Worm (Caenorhabditis elegans): ENCODE measurements around the gene trpp-5.

trpp-5 gene

ce11 chrII:12202281-12202680, at the start of gene trpp-5:
TSS of gene trpp-5 (minus strand) at chrII:12202381.
- TF ChIP-seq chd-7 (tag; optimal IDR thresholded peaks at IDR 0.05) (no peak), ztf-22 (GFP tag; optimal IDR thresholded peaks at IDR 0.05) (no peak), madf-3 (GFP tag; IDR thresholded peaks at IDR 0.05) (no peak), B0019.2 (GFP tag; conservative IDR thresholded peaks at IDR 0.05) (no peak), mes-4 (tag; optimal IDR thresholded peaks at IDR 0.05) (no peak), nfya-1 (tag; optimal IDR thresholded peaks at IDR 0.05; ENCODE audit: borderline replicate concordance, insufficient read depth) (no peak), ztf-18 (tag; optimal IDR thresholded peaks at IDR 0.05) (no peak)

- TF ChIP-seq ZK185.1 (tag; optimal IDR thresholded peaks at IDR 0.05; ENCODE audit: poor library complexity, severe bottlenecking) (no peak), hmg-1.2 (GFP tag; IDR thresholded peaks at IDR 0.05) (no peak), egl-44 (GFP tag; IDR thresholded peaks at IDR 0.05) (no peak), F49E8.2 (tag; optimal IDR thresholded peaks at IDR 0.05; ENCODE audit: insufficient read depth) (no peak), lir-1 (GFP tag; conservative IDR thresholded peaks at IDR 0.05) (no peak), D2030.7 (GFP tag; IDR thresholded peaks at IDR 0.05) (no peak), F39B2.1 (GFP tag; IDR thresholded peaks at IDR 0.05) (no peak), F52B5.7 (tag; optimal IDR thresholded peaks at IDR 0.05) (no peak), B0019.2 (GFP tag; conservative IDR thresholded peaks at IDR 0.05) (no peak)
Observed at ce11 chrII:12249042-12249441, 46.9 kb upstream of the trpp-5 start, which contains the start of gene tag-276. TSS of gene tag-276 (minus strand) at chrII:12249142.

DNA sequence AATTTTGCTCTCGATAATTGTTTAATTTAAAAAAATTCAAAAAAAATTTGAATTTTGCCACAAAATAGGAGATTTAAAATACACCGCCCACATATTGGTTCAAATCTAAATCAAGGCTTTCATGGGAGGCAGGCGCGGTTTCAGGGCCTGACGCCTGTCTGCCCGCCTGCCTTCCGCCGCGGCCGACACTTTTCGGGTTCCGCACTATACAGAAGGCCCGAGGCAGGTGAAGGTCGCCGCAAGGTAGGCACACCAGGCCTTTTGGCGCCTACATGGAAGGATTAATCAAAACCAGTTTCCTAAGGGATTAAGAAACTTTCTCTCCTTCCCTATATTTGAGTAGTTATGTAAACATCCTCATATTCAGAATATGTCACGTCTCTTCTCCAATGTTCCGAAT, 40.4 kb upstream of the trpp-5 start, which contains the start of gene Y57A10A.24:
Gene Y57A10A.24, plus strand, starts transcription at position 396 of the 400 bp plus-strand sequence.
- TF ChIP-seq nhr-80 (tag; optimal IDR thresholded peaks at IDR 0.05) (no peak), F52B5.7 (tag; optimal IDR thresholded peaks at IDR 0.05) (no peak), madf-6 (GFP tag; IDR thresholded peaks at IDR 0.05) (no peak), nhr-120 (GFP tag; IDR thresholded peaks at IDR 0.05) (no peak), lag-1 (GFP tag; IDR thresholded peaks at IDR 0.05) (no peak), snpc-1.3 (tag; optimal IDR thresholded peaks at IDR 0.05; ENCODE audit: insufficient read depth) (no peak), egrh-3 (GFP tag; IDR thresholded peaks at IDR 0.05) (peak; percentile 36; the same call in 1 of the 2 replicates), Y53G8AR.9 (GFP tag; conservative IDR thresholded peaks at IDR 0.05) (no peak), nhr-27 (tag; optimal IDR thresholded peaks at IDR 0.05) (peak; percentile 4), lin-40 (tag; optimal IDR thresholded peaks at IDR 0.05) (no peak), pha-4 (tag; optimal IDR thresholded peaks at IDR 0.05) (no peak), bed-2 (GFP tag; IDR thresholded peaks at IDR 0.05) (no peak), rcor-1 (GFP tag; IDR thresholded peaks at IDR 0.05) (no peak), ets-4 (GFP tag; optimal IDR thresholded peaks at IDR 0.05) (no peak), sea-2 (GFP tag; IDR thresholded peaks at IDR 0.05) (no peak)

DNA sequence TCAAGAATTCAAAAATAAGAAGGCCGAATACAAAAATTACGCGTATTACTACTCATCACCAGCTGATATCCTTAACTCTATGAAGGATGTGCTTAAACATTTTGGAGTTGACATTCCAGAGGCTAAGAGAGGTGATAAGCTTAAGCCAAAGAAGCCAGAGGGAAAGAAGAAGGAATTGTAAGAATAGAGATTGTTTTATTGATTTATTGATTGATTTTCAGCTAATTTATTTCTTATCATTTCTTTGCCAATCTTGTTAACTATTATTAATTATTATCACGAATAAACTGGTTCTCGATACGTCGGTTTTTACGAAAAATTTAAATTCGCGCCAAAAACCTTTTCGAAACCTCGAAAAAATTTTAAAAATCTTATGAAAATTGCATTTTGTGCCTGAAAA, 39.6 kb upstream of the trpp-5 start:
- no peak for TF ChIP-seq snpc-1.3 (tag; optimal IDR thresholded peaks at IDR 0.05; ENCODE audit: insufficient read depth)
- TF ChIP-seq snpc-1.1 (tag; optimal IDR thresholded peaks at IDR 0.05; ENCODE audit: insufficient read depth): no peak
- no peak for TF ChIP-seq Y79H2A.3 (GFP tag; conservative IDR thresholded peaks at IDR 0.05)
- no peak for TF ChIP-seq T26A5.8 (tag; optimal IDR thresholded peaks at IDR 0.05)
- TF ChIP-seq chd-7 (tag; optimal IDR thresholded peaks at IDR 0.05): no peak
- no peak for TF ChIP-seq let-607 (tag; optimal IDR thresholded peaks at IDR 0.05)
- no peak for TF ChIP-seq F23B12.7 (tag; optimal IDR thresholded peaks at IDR 0.05; ENCODE audit: insufficient read depth)
- no peak for TF ChIP-seq akir-1 (GFP tag; optimal IDR thresholded peaks at IDR 0.05)
- TF ChIP-seq gei-17 (GFP tag; optimal IDR thresholded peaks at IDR 0.05): no peak
- TF ChIP-seq lir-1 (GFP tag; conservative IDR thresholded peaks at IDR 0.05): no peak
- TF ChIP-seq nfya-2 (GFP tag; IDR thresholded peaks at IDR 0.05): no peak
- no peak for TF ChIP-seq nfyb-1 (GFP tag; IDR thresholded peaks at IDR 0.05)
- no peak for TF ChIP-seq nfya-1 (tag; optimal IDR thresholded peaks at IDR 0.05; ENCODE audit: borderline replicate concordance, insufficient read depth)
- TF ChIP-seq xnd-1 (tag; optimal IDR thresholded peaks at IDR 0.05): no peak
- no peak for TF ChIP-seq lin-54 (GFP tag; optimal IDR thresholded peaks at IDR 0.05)
- TF ChIP-seq nhr-120 (GFP tag; IDR thresholded peaks at IDR 0.05): no peak
- TF ChIP-seq rcor-1 (GFP tag; IDR thresholded peaks at IDR 0.05): no peak
- no peak for TF ChIP-seq Y53F4B.3 (GFP tag; IDR thresholded peaks at IDR 0.05)
- TF ChIP-seq attf-6 (GFP tag; IDR thresholded peaks at IDR 0.05): no peak
